Fruit fly (Drosophila melanogaster) whole organism, prepupa: ENCODE data around the gene CG14866.
A peak's percentile ranks its signal among the peaks of the same experiment; 100 is the strongest.

ENCODE experiments used
- Blimp-1 ChIP-seq: fragments of 200-800 bp; sonication (Bioruptor generic); optimal IDR thresholded peaks from 3 replicates; lab custom pipeline; 2017; ENCODE audit warnings: missing biosample characterization, missing genetic modification characterization, mild to moderate bottlenecking, moderate library complexity, missing genetic modification reagents
- CG10631 ChIP-seq: fragments of 200-800 bp; sonication (Bioruptor generic); optimal IDR thresholded peaks from 2 replicates; lab custom pipeline; 2016; ENCODE audit warnings: missing biosample characterization, missing genetic modification characterization
- CG10669 ChIP-seq: fragments of 200-800 bp; sonication (Bioruptor generic); optimal IDR thresholded peaks from 3 replicates; lab custom pipeline; 2018; ENCODE audit warnings: missing biosample characterization, mild to moderate bottlenecking, missing genetic modification characterization, moderate library complexity
- CG11294 ChIP-seq: fragments of 200-800 bp; sonication (Bioruptor generic); IDR thresholded peaks from 2 replicates; pipeline ENCODE4 v1.3.6; 2022; ENCODE audit warnings: missing biosample characterization, missing genetic modification characterization
- CG11762 ChIP-seq: fragments of 200-800 bp; sonication (Bioruptor generic); optimal IDR thresholded peaks from 3 replicates; lab custom pipeline; 2016; ENCODE audit warnings: missing biosample characterization, missing genetic modification characterization; ENCODE audit not compliant: insufficient read depth
- CG11902 ChIP-seq: fragments of 200-800 bp; sonication (Bioruptor generic); optimal IDR thresholded peaks from 3 replicates; lab custom pipeline; 2016; ENCODE audit warnings: missing biosample characterization, missing genetic modification characterization
- CG15336 ChIP-seq: fragments of 200-800 bp; sonication (Bioruptor generic); IDR thresholded peaks from 2 replicates; pipeline ENCODE4 v1.3.6; 2022; ENCODE audit warnings: missing biosample characterization, missing genetic modification characterization
- CG1621 ChIP-seq: fragments of 200-800 bp; sonication (Bioruptor generic); optimal IDR thresholded peaks from 3 replicates; lab custom pipeline; 2018; ENCODE audit warnings: missing biosample characterization, mild to moderate bottlenecking, missing genetic modification characterization
- CG16779 ChIP-seq: fragments of 200-800 bp; sonication (Bioruptor generic); optimal IDR thresholded peaks from 3 replicates; lab custom pipeline; 2017; ENCODE audit warnings: missing biosample characterization, mild to moderate bottlenecking, missing genetic modification characterization
- CG3032 ChIP-seq: fragments of 200-800 bp; optimal IDR thresholded peaks from 2 replicates; lab custom pipeline; 2019; ENCODE audit warnings: missing biosample characterization, mild to moderate bottlenecking, missing genetic modification characterization, moderate library complexity
- CG31627 ChIP-seq: fragments of 200-800 bp; sonication (Bioruptor generic); optimal IDR thresholded peaks from 3 replicates; lab custom pipeline; 2016; ENCODE audit warnings: missing biosample characterization, missing genetic modification characterization
- CG32006 ChIP-seq: fragments of 200-800 bp; sonication (Bioruptor generic); optimal IDR thresholded peaks from 3 replicates; lab custom pipeline; 2017; ENCODE audit warnings: missing biosample characterization, mild to moderate bottlenecking, missing genetic modification characterization
- CG6163 ChIP-seq: fragments of 200-800 bp; sonication (Bioruptor generic); IDR thresholded peaks from 3 replicates; pipeline ENCODE4 v1.3.6; 2022; ENCODE audit warnings: missing biosample characterization, missing genetic modification characterization
- CG6792 ChIP-seq: fragments of 200-800 bp; sonication (Bioruptor generic); optimal IDR thresholded peaks from 3 replicates; lab custom pipeline; 2016; ENCODE audit warnings: missing biosample characterization, missing genetic modification characterization
- CG6808 ChIP-seq: fragments of 200-800 bp; sonication (Bioruptor generic); optimal IDR thresholded peaks from 3 replicates; lab custom pipeline; 2017; ENCODE audit warnings: missing biosample characterization, missing genetic modification characterization, mild to moderate bottlenecking, moderate library complexity, missing genetic modification reagents
- CG6854 ChIP-seq: fragments of 200-800 bp; sonication (Bioruptor generic); optimal IDR thresholded peaks from 2 replicates; lab custom pipeline; 2017; ENCODE audit warnings: missing biosample characterization, mild to moderate bottlenecking, missing genetic modification characterization
- CG7368 ChIP-seq: fragments of 200-800 bp; sonication (Bioruptor generic); optimal IDR thresholded peaks from 3 replicates; lab custom pipeline; 2016; ENCODE audit warnings: missing biosample characterization, missing genetic modification characterization
- CG8119 ChIP-seq: fragments of 200-800 bp; sonication (Bioruptor generic); IDR thresholded peaks from 3 replicates; pipeline ENCODE4 v1.3.6; 2022; ENCODE audit warnings: missing biosample characterization, missing genetic modification characterization
- CG8319 ChIP-seq: fragments of 200-800 bp; sonication (Bioruptor generic); optimal IDR thresholded peaks from 3 replicates; lab custom pipeline; 2016; ENCODE audit warnings: missing biosample characterization, missing genetic modification characterization
- CG8632 ChIP-seq: fragments of 200-800 bp; sonication (Bioruptor generic); optimal IDR thresholded peaks from 3 replicates; lab custom pipeline; 2016; ENCODE audit warnings: missing biosample characterization, missing genetic modification characterization
- CG9139 ChIP-seq: fragments of 200-800 bp; sonication (Bioruptor generic); optimal IDR thresholded peaks from 3 replicates; lab custom pipeline; 2017; ENCODE audit warnings: missing biosample characterization, mild to moderate bottlenecking, missing genetic modification characterization
- Eip75B ChIP-seq: fragments of 200-800 bp; sonication (Bioruptor generic); optimal IDR thresholded peaks from 3 replicates; lab custom pipeline; 2016; ENCODE audit warnings: missing biosample characterization, missing genetic modification characterization
- Eip93F ChIP-seq: fragments of 200-800 bp; sonication (Bioruptor generic); optimal IDR thresholded peaks from 2 replicates; lab custom pipeline; 2016; ENCODE audit warnings: missing biosample characterization, mild to moderate bottlenecking, missing genetic modification characterization
- Ets21C ChIP-seq: fragments of 200-800 bp; sonication (Bioruptor generic); optimal IDR thresholded peaks from 3 replicates; lab custom pipeline; 2016; ENCODE audit warnings: missing biosample characterization, missing genetic modification characterization
- Ets96B ChIP-seq: fragments of 200-800 bp; optimal IDR thresholded peaks from 2 replicates; lab custom pipeline; 2019; ENCODE audit warnings: missing biosample characterization, mild to moderate bottlenecking, missing genetic modification characterization, moderate library complexity
- Gug ChIP-seq: fragments of 200-800 bp; sonication (Bioruptor generic); IDR thresholded peaks from 2 replicates; pipeline ENCODE4 v1.3.6; 2022; ENCODE audit warnings: missing biosample characterization, missing genetic modification characterization
- Hr38 ChIP-seq: sonication (Bioruptor generic); optimal IDR thresholded peaks from 2 replicates; lab custom pipeline; 2016; ENCODE audit warnings: missing biosample characterization, missing genetic modification characterization
- Hr39 ChIP-seq: fragments of 200-800 bp; sonication (Bioruptor generic); optimal IDR thresholded peaks from 2 replicates; lab custom pipeline; 2016; ENCODE audit warnings: missing biosample characterization, missing genetic modification characterization
- Hr4 ChIP-seq: fragments of 200-800 bp; sonication (Bioruptor generic); optimal IDR thresholded peaks from 3 replicates; lab custom pipeline; 2016; ENCODE audit warnings: missing biosample characterization, missing genetic modification characterization
- Lpt ChIP-seq: fragments of 200-800 bp; sonication (Bioruptor generic); optimal IDR thresholded peaks from 3 replicates; lab custom pipeline; 2016; ENCODE audit warnings: missing biosample characterization, missing genetic modification characterization
- Met ChIP-seq: fragments of 200-800 bp; sonication (Bioruptor generic); optimal IDR thresholded peaks from 3 replicates; lab custom pipeline; 2016; ENCODE audit warnings: missing biosample characterization, missing genetic modification characterization
- OdsH ChIP-seq: fragments of 200-800 bp; sonication (Bioruptor generic); optimal IDR thresholded peaks from 3 replicates; lab custom pipeline; 2016; ENCODE audit warnings: missing biosample characterization, missing genetic modification characterization
- Smox ChIP-seq: fragments of 200-800 bp; sonication (Bioruptor generic); optimal IDR thresholded peaks from 3 replicates; lab custom pipeline; 2016; ENCODE audit warnings: missing biosample characterization, missing genetic modification characterization
- Sox102F ChIP-seq: fragments of 200-800 bp; sonication (Bioruptor generic); optimal IDR thresholded peaks from 2 replicates; lab custom pipeline; 2016; ENCODE audit warnings: missing biosample characterization, mild to moderate bottlenecking, missing genetic modification characterization
- Sox15 ChIP-seq: fragments of 200-800 bp; sonication (Bioruptor generic); optimal IDR thresholded peaks from 3 replicates; lab custom pipeline; 2016; ENCODE audit warnings: missing biosample characterization, missing genetic modification characterization
- acj6 ChIP-seq: fragments of 200-800 bp; sonication (Bioruptor generic); optimal IDR thresholded peaks from 3 replicates; lab custom pipeline; 2016; ENCODE audit warnings: missing biosample characterization, missing genetic modification characterization
- cyc ChIP-seq: fragments of 200-800 bp; sonication (Bioruptor generic); optimal IDR thresholded peaks from 3 replicates; lab custom pipeline; 2016; ENCODE audit warnings: missing biosample characterization, missing genetic modification characterization
- dac ChIP-seq: fragments of 200-800 bp; sonication (Bioruptor generic); optimal IDR thresholded peaks from 2 replicates; lab custom pipeline; 2017; ENCODE audit warnings: missing biosample characterization, mild to moderate bottlenecking, missing genetic modification characterization
- dsx ChIP-seq: fragments of 200-800 bp; optimal IDR thresholded peaks from 3 replicates; lab custom pipeline; 2019; ENCODE audit warnings: missing biosample characterization, mild to moderate bottlenecking, missing genetic modification characterization, moderate library complexity; ENCODE audit not compliant: poor library complexity, severe bottlenecking
- eg ChIP-seq: fragments of 200-800 bp; sonication (Bioruptor generic); IDR thresholded peaks from 3 replicates; pipeline ENCODE4 v1.3.6; 2022; ENCODE audit warnings: missing biosample characterization, missing genetic modification characterization
- esn ChIP-seq: fragments of 200-800 bp; sonication (Bioruptor generic); optimal IDR thresholded peaks from 2 replicates; lab custom pipeline; 2016; ENCODE audit warnings: missing biosample characterization, mild to moderate bottlenecking, missing genetic modification characterization, moderate library complexity
- fd59A ChIP-seq: fragments of 200-800 bp; sonication (Bioruptor generic); optimal IDR thresholded peaks from 2 replicates; lab custom pipeline; 2017; ENCODE audit warnings: missing biosample characterization, mild to moderate bottlenecking, missing genetic modification characterization, missing genetic modification reagents
- fd85E ChIP-seq: fragments of 200-800 bp; sonication (Bioruptor generic); optimal IDR thresholded peaks from 3 replicates; lab custom pipeline; 2016; ENCODE audit warnings: missing biosample characterization, missing genetic modification characterization
- lz ChIP-seq: fragments of 200-800 bp; sonication (Bioruptor generic); optimal IDR thresholded peaks from 3 replicates; lab custom pipeline; 2016; ENCODE audit warnings: missing biosample characterization, missing genetic modification characterization
- net ChIP-seq: fragments of 200-800 bp; sonication (Bioruptor generic); optimal IDR thresholded peaks from 3 replicates; lab custom pipeline; 2016; ENCODE audit warnings: missing biosample characterization, missing genetic modification characterization
- salr ChIP-seq, 2 experiments: fragments of 200-800 bp; sonication (Bioruptor generic); optimal IDR thresholded peaks; 3 replicates each; lab custom pipeline; 2016 to 2018; ENCODE audit warnings: missing biosample characterization in 2 of 2, missing genetic modification characterization in 2 of 2, mild to moderate bottlenecking in 1 of 2
- spab ChIP-seq: fragments of 200-800 bp; sonication (Bioruptor generic); optimal IDR thresholded peaks from 2 replicates; lab custom pipeline; 2017; ENCODE audit warnings: missing biosample characterization, mild to moderate bottlenecking, missing genetic modification characterization, missing genetic modification reagents
- ss ChIP-seq, 2 experiments: fragments of 200-800 bp; sonication (Bioruptor generic); optimal IDR thresholded peaks; 2 replicates in 1 of 2; 3 replicates in 1 of 2; lab custom pipeline; 2017 to 2018; ENCODE audit warnings: mild to moderate bottlenecking in 2 of 2, missing biosample characterization in 2 of 2, missing genetic modification characterization in 2 of 2, moderate library complexity in 1 of 2
- svp ChIP-seq: fragments of 200-800 bp; sonication (Bioruptor generic); peaks from one replicate; lab custom pipeline; 2016; ENCODE audit warnings: missing biosample characterization, missing genetic modification characterization
- topi ChIP-seq: fragments of 200-800 bp; sonication (Bioruptor generic); optimal IDR thresholded peaks from 3 replicates; lab custom pipeline; 2016; ENCODE audit warnings: missing biosample characterization, missing genetic modification characterization

CG14866 gene

DNA sequence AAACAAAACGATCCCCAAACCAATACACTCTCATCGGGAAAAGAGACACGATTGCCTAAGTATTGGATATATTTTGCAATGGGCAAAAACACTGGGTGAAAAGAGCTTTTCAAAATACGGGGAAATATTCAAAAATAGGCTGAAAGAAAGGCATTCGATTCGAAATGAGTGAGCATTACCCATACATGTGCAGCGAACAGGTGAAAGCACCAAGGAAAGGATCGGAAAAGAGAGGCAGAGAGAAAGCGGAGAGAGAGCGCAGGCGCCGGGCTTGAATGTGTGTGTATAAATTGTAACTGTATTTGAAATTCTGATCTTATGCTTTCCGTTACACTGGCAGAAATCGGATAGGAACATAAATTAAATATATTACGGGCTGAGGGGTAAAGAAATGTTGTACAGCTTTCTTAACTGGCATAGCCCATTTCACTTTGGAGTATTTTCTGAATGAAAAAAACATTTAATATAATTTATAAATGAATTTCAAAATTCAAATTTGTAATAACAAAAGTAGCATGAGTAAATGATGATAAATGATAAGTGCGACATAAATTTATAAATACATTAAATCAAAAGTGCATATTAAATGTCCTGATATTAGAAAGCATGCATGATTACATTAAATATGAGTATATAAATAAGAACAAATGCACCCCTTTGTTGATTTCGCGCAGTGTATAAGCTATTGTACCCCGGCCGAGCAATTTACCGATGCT is 35.5 kb upstream of the CG14866 start:
- TF ChIP-seq Hr4: peak; percentile 67
- TF ChIP-seq dsx (GFP tag; lab: Kevin White, UChicago): peak; percentile 15
- TF ChIP-seq CG8119 (GFP tag; lab: Robert Waterston, UW): peak; percentile 58
- no peak for TF ChIP-seq Hr38
- peak; percentile 47 for TF ChIP-seq Sox15 (GFP tag; lab: Kevin White, UChicago)
- TF ChIP-seq CG3032 (tag; lab: Kevin White, UChicago): peak; percentile 18
- peak; percentile 48 for TF ChIP-seq Hr39
- TF ChIP-seq Eip93F (GFP tag; lab: Kevin White, UChicago): peak; percentile 70
- TF ChIP-seq svp: peak; percentile 93
- peak; percentile 72 for TF ChIP-seq cyc
- peak; percentile 78 for TF ChIP-seq Sox102F
- peak; percentile 87 for TF ChIP-seq esn (GFP tag; lab: Kevin White, UChicago)
- TF ChIP-seq Smox (GFP tag; lab: Kevin White, UChicago): peak; percentile 73
- TF ChIP-seq lz (GFP tag; lab: Kevin White, UChicago): peak; percentile 76
- TF ChIP-seq fd59A (GFP tag; lab: Kevin White, UChicago): no peak
- peak; percentile 52 for TF ChIP-seq Ets21C (GFP tag; lab: Kevin White, UChicago)
- TF ChIP-seq CG6163 (GFP tag; lab: Robert Waterston, UW): 0 out of 3 replicates have a peak, but pooled peaks have one; percentile 39
- peak; percentile 7 for TF ChIP-seq dac (GFP tag; lab: Kevin White, UChicago)
- TF ChIP-seq CG6792 (GFP tag; lab: Kevin White, UChicago): peak; percentile 63
- no peak for TF ChIP-seq fd85E
- peak; percentile 77 for TF ChIP-seq OdsH (GFP tag; lab: Kevin White, UChicago)
- TF ChIP-seq Met (GFP tag; lab: Kevin White, UChicago): peak; percentile 80
- TF ChIP-seq CG31627 (GFP tag; lab: Kevin White, UChicago): peak; percentile 48
- TF ChIP-seq acj6 (GFP tag; lab: Kevin White, UChicago): peak; percentile 78
- no peak for TF ChIP-seq CG1621
- peak; percentile 9 for TF ChIP-seq Ets96B (tag; lab: Kevin White, UChicago)
- peak; percentile 5 for TF ChIP-seq Lpt (GFP tag; lab: Kevin White, UChicago)
- TF ChIP-seq topi (GFP tag; lab: Kevin White, UChicago): peak; percentile 73
- peak; percentile 52 for TF ChIP-seq net (GFP tag; lab: Kevin White, UChicago)
- TF ChIP-seq CG11294 (GFP tag; lab: Robert Waterston, UW): no peak
- TF ChIP-seq CG7368 (GFP tag; lab: Kevin White, UChicago): peak; percentile 27
- peak; percentile 4 for TF ChIP-seq spab (GFP tag; lab: Kevin White, UChicago)
- TF ChIP-seq CG16779 (tag; lab: Kevin White, UChicago): no peak
- TF ChIP-seq CG10631: peak; percentile 69
- no peak for TF ChIP-seq CG10669 (GFP tag; lab: Kevin White, UChicago)
- peak; percentile 66 for TF ChIP-seq CG8632 (GFP tag; lab: Kevin White, UChicago)
- TF ChIP-seq CG6808: peak; percentile 17
- TF ChIP-seq CG32006: peak; percentile 78
- TF ChIP-seq CG11902 (GFP tag; lab: Kevin White, UChicago): peak; percentile 39
- peak; percentile 33; the same call in 1 of the 3 replicates for TF ChIP-seq eg (GFP tag; lab: Robert Waterston, UW)
- peak in 1 of 2 experiments; percentile 78 for TF ChIP-seq salr (GFP tag; optimal IDR thresholded peaks at IDR 0.05; lab: Kevin White, UChicago)
- TF ChIP-seq CG15336: peak; percentile 54; the same call in 1 of the 2 replicates
- peak; percentile 11 for TF ChIP-seq CG6854 (GFP tag; lab: Kevin White, UChicago)
- peak; percentile 9 for TF ChIP-seq CG11762 (GFP tag; lab: Kevin White, UChicago)
- TF ChIP-seq ss (GFP tag; optimal IDR thresholded peaks at IDR 0.05; lab: Kevin White, UChicago): peak; percentile 4 to 33
- no peak for TF ChIP-seq CG9139
- peak; percentile 50 for TF ChIP-seq Blimp-1 (GFP tag; lab: Kevin White, UChicago)
- TF ChIP-seq Gug: peak; percentile 30; the same call in 1 of the 2 replicates
- TF ChIP-seq Eip75B (GFP tag; lab: Kevin White, UChicago): peak; percentile 58
- peak; percentile 54 for TF ChIP-seq CG8319 (GFP tag; lab: Kevin White, UChicago)
